Fruit fly (Drosophila melanogaster) whole organism, adult: Measurements from ENCODE around the gene CG11737.

ENCODE experiments used
- CG11617 ChIP-seq: fragments of 200-800 bp; sonication (Bioruptor generic); optimal IDR thresholded peaks from 2 replicates; lab custom pipeline; 2017; ENCODE audit warnings: mild to moderate bottlenecking, missing biosample characterization, missing genetic modification reagents, missing genetic modification characterization
- CG12768 ChIP-seq: fragments of 200-800 bp; sonication (Bioruptor generic); optimal IDR thresholded peaks from 2 replicates; lab custom pipeline; 2017; ENCODE audit warnings: missing biosample characterization, missing genetic modification characterization, mild to moderate bottlenecking, moderate library complexity, missing genetic modification reagents
- CG14711 ChIP-seq: fragments of 200-800 bp; sonication (Bioruptor generic); optimal IDR thresholded peaks from 2 replicates; lab custom pipeline; 2018; ENCODE audit warnings: missing biosample characterization, mild to moderate bottlenecking, missing genetic modification characterization, moderate library complexity
- CG1620 ChIP-seq: fragments of 200-800 bp; sonication (Bioruptor generic); optimal IDR thresholded peaks from 2 replicates; lab custom pipeline; 2016; ENCODE audit warnings: missing biosample characterization, missing genetic modification characterization
- CG33017 ChIP-seq: fragments of 200-800 bp; sonication (Bioruptor generic); optimal IDR thresholded peaks from 2 replicates; lab custom pipeline; 2018; ENCODE audit warnings: missing biosample characterization, mild to moderate bottlenecking, missing genetic modification characterization, moderate library complexity
- CG5204 ChIP-seq: fragments of 200-800 bp; sonication (Bioruptor generic); optimal IDR thresholded peaks from 2 replicates; lab custom pipeline; 2016; ENCODE audit warnings: missing biosample characterization, missing genetic modification characterization
- CG7045 ChIP-seq: fragments of 200-800 bp; sonication (Bioruptor generic); optimal IDR thresholded peaks from 2 replicates; lab custom pipeline; 2017; ENCODE audit warnings: missing biosample characterization, mild to moderate bottlenecking, missing genetic modification characterization
- CG7101 ChIP-seq: fragments of 200-800 bp; sonication (Bioruptor generic); optimal IDR thresholded peaks from 2 replicates; lab custom pipeline; 2018; ENCODE audit warnings: missing biosample characterization, mild to moderate bottlenecking, missing genetic modification characterization, moderate library complexity
- Clk ChIP-seq: fragments of 200-800 bp; sonication (Bioruptor generic); optimal IDR thresholded peaks from 2 replicates; lab custom pipeline; 2017; ENCODE audit warnings: missing biosample characterization, missing genetic modification characterization
- Crg-1 ChIP-seq: fragments of 200-800 bp; sonication (Bioruptor generic); optimal IDR thresholded peaks from 2 replicates; lab custom pipeline; 2016; ENCODE audit warnings: missing biosample characterization, missing genetic modification characterization
- Hr96 ChIP-seq: fragments of 200-800 bp; sonication (Bioruptor generic); optimal IDR thresholded peaks from 2 replicates; lab custom pipeline; 2016; ENCODE audit warnings: missing biosample characterization, missing genetic modification characterization
- Mnt ChIP-seq: fragments of 200-800 bp; sonication (Bioruptor generic); optimal IDR thresholded peaks from 2 replicates; lab custom pipeline; 2016; ENCODE audit warnings: missing biosample characterization, mild to moderate bottlenecking, missing genetic modification characterization
- bab1 ChIP-seq: fragments of 200-800 bp; sonication (Bioruptor generic); optimal IDR thresholded peaks from 3 replicates; lab custom pipeline; 2019; ENCODE audit warnings: missing biosample characterization, mild to moderate bottlenecking, missing genetic modification characterization, moderate library complexity
- cic ChIP-seq: fragments of 200-800 bp; sonication (Bioruptor generic); optimal IDR thresholded peaks from 2 replicates; lab custom pipeline; 2017; ENCODE audit warnings: missing biosample characterization, mild to moderate bottlenecking, missing genetic modification characterization, moderate library complexity
- cnc ChIP-seq, 2 experiments: fragments of >200 bp; optimal IDR thresholded peaks; 2 replicates each; lab custom pipeline; 2017
- kay ChIP-seq: fragments of 200-800 bp; sonication (Bioruptor generic); peaks from one replicate; lab custom pipeline; 2016; ENCODE audit warnings: missing biosample characterization, missing genetic modification characterization, borderline replicate concordance
- ovo ChIP-seq: fragments of 200-800 bp; sonication (Bioruptor generic); optimal IDR thresholded peaks from 2 replicates; lab custom pipeline; 2016; ENCODE audit warnings: missing biosample characterization, missing genetic modification characterization
- pad ChIP-seq: fragments of 200-800 bp; sonication (Bioruptor generic); optimal IDR thresholded peaks from 3 replicates; lab custom pipeline; 2017; ENCODE audit warnings: missing biosample characterization, missing genetic modification characterization, mild to moderate bottlenecking, moderate library complexity, missing genetic modification reagents
- tj ChIP-seq: fragments of 200-800 bp; sonication (Bioruptor generic); optimal IDR thresholded peaks from 3 replicates; lab custom pipeline; 2017; ENCODE audit warnings: missing biosample characterization, mild to moderate bottlenecking, missing genetic modification characterization, moderate library complexity
- toe ChIP-seq: fragments of 200-800 bp; sonication (Bioruptor generic); optimal IDR thresholded peaks from 2 replicates; lab custom pipeline; 2016; ENCODE audit warnings: missing biosample characterization, missing genetic modification characterization

The CG11737 gene

DNA sequence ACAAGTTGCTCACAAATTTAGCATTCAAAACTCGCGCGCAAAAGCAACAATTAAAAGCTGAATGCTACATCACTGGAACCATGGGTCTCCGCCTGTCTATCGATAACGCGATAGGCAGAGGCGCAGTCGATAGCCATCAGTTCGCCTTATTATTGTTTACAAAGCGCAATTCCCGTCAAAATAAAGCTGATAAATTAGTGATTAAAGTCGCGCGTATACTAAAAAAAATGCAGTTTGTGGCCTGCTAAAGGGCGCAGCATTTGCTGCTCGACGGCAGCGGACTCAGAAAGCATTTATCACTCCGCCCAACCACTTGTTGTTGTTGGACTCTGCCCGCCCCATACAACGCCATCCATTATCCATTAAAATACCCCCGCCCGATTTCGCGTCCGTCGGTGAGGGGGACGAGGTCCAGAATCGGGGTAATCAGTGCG lies at the start of gene CG11737:
Gene CG11737, plus strand, starts transcription at position 117 of the 434 bp plus-strand sequence.
- peak; percentile 5 for TF ChIP-seq Mnt (GFP tag; lab: Kevin White, UChicago)
- no peak for TF ChIP-seq kay (GFP tag; lab: Kevin White, UChicago)
- TF ChIP-seq cic (GFP tag; lab: Kevin White, UChicago) = no peak
- TF ChIP-seq Hr96 (GFP tag; lab: Kevin White, UChicago) = peak; percentile 20
- no peak for TF ChIP-seq CG1620 (GFP tag; lab: Kevin White, UChicago)
- no peak for TF ChIP-seq CG7045 (GFP tag; lab: Kevin White, UChicago)
- TF ChIP-seq bab1 = no peak
- TF ChIP-seq cnc (optimal IDR thresholded peaks at IDR 0.05; lab: Kevin White, UChicago) = no peak
- peak; percentile 34 for TF ChIP-seq toe (GFP tag; lab: Kevin White, UChicago)
- TF ChIP-seq CG11617 (GFP tag; lab: Kevin White, UChicago) = no peak
- TF ChIP-seq CG12768 = peak; percentile 22

DNA sequence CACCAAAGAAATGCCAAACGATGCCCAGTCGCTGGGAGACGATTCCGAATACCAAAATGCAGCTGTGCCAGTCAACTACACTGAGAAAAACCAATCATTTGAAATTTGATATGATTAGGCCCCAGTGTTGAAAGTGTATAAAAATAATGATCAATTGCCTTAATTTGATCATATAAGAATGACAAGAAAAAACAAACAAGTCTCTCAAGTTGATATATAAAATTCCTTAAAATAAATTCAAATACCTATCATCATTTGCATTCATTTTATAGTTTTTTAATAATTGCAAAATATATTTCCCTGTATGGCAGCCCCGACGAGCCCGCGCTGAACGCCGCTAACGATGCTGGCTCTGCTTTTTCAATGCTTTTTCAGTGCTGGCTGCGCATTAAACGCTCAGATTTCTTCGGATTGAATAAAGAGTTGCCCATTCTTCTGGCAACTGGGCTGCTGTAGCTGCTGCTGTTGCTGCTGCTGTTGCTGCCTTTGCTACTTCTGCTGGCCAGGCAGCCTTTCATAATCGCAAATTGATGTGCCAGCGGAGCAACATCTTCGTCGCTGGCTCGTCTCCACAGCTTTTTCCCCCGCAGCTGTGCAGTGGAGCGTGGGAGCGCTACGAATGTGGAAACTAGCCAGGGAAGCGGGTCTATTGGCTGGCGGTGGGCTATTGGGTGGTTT lies 47.8 kb upstream of the CG11737 start:
- TF ChIP-seq pad (GFP tag; lab: Kevin White, UChicago) (no peak), CG7045 (GFP tag; lab: Kevin White, UChicago) (no peak), Mnt (GFP tag; lab: Kevin White, UChicago) (no peak), CG11617 (GFP tag; lab: Kevin White, UChicago) (no peak), Clk (GFP tag; lab: Kevin White, UChicago) (no peak), CG7101 (tag; lab: Kevin White, UChicago) (no peak), tj (GFP tag; lab: Kevin White, UChicago) (no peak), CG1620 (GFP tag; lab: Kevin White, UChicago) (no peak), CG14711 (tag; lab: Kevin White, UChicago) (no peak), CG5204 (GFP tag; lab: Kevin White, UChicago) (no peak), toe (GFP tag; lab: Kevin White, UChicago) (no peak)

DNA sequence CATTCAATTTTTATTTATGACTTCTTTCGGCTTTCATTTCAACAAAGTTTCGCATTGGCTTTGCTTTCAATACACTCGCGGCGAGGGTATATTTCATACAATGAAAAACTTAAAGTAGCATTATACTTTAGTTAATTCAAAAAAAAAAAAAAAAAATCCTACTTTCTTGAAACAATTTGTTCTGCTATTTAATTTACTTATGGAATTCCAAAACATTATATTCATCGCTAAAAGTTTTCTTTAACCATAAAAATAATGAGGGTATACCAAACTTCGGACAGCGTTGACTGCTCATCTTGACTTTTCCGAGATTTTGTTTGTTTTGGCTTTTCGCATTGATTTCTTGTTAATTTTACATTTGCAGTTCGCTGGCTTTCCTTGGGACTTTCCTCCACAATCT lies 47.1 kb upstream of the CG11737 start:
- no peak for TF ChIP-seq cic (GFP tag; lab: Kevin White, UChicago)
- no peak for TF ChIP-seq CG1620 (GFP tag; lab: Kevin White, UChicago)
- no peak for TF ChIP-seq pad (GFP tag; lab: Kevin White, UChicago)
- no peak for TF ChIP-seq CG7045 (GFP tag; lab: Kevin White, UChicago)
- TF ChIP-seq Mnt (GFP tag; lab: Kevin White, UChicago) = no peak
- TF ChIP-seq CG11617 (GFP tag; lab: Kevin White, UChicago) = no peak
- TF ChIP-seq Hr96 (GFP tag; lab: Kevin White, UChicago) = no peak
- no peak for TF ChIP-seq toe (GFP tag; lab: Kevin White, UChicago)
- no peak for TF ChIP-seq cnc (optimal IDR thresholded peaks at IDR 0.05; lab: Kevin White, UChicago)
- TF ChIP-seq CG5204 (GFP tag; lab: Kevin White, UChicago) = no peak
- no peak for TF ChIP-seq CG12768
- no peak for TF ChIP-seq CG33017 (tag; lab: Kevin White, UChicago)
- TF ChIP-seq Clk (GFP tag; lab: Kevin White, UChicago) = no peak
- no peak for TF ChIP-seq bab1
- no peak for TF ChIP-seq tj (GFP tag; lab: Kevin White, UChicago)

DNA sequence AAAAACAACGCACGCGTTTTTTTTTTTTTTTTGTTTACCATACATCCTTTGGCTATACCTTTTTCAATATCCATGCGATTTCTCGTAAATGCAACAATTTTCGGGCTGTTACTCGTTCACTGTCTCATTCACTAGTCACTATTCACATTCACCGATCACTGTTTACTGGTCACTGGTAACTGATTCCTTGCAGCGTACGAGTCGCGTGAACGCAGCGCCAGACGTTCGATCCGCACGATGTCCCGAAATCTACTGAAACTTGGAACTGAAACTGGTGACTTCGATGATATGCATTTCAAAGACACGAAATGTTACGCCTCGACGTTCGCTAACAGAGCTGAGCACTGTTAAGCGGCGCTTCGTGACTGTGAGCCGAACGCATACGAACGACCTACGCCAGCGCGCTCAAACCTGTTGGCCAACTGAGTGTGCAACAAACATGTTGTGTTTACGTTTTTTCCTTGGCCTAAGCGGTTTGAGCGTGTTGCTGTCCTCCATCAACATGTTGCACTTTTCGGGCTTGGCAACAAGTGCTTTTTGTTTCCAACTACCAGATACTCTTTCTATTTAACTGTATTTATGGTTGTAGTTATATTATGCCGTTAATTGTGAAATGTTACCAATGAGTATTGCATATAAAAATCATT lies 40.2 kb upstream of the CG11737 start, which contains the start of gene CG45263:
Gene CG45263, minus strand, starts transcription at position 257 of the 647 bp plus-strand sequence.
- peak; percentile 19 for TF ChIP-seq CG7045 (GFP tag; lab: Kevin White, UChicago)
- peak; percentile 21 for TF ChIP-seq kay (GFP tag; lab: Kevin White, UChicago)
- no peak for TF ChIP-seq CG14711 (tag; lab: Kevin White, UChicago)
- no peak for TF ChIP-seq cic (GFP tag; lab: Kevin White, UChicago)

DNA sequence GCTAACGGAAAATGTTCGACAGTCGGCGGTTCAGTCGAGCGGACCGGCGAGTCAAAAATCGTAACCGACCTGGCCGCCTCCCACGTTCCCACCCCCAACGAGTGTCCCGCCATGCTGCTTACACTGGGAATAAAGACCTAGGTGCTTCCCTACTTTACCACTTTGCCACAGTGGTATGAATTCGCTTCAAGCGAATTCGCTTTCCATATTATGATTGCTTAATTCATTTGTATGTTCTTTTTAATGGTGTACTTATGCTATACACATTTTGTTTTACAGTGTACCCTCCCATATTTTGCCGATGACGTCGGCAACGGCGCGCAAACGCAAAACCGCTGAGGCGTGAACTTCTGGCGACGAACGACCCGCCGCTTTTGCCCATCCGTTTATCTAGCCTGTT lies 34.8 kb upstream of the CG11737 start:
- no peak for TF ChIP-seq CG33017 (tag; lab: Kevin White, UChicago)
- no peak for TF ChIP-seq cnc (optimal IDR thresholded peaks at IDR 0.05; lab: Kevin White, UChicago)
- no peak for TF ChIP-seq CG7101 (tag; lab: Kevin White, UChicago)
- TF ChIP-seq Clk (GFP tag; lab: Kevin White, UChicago) = no peak
- no peak for TF ChIP-seq cic (GFP tag; lab: Kevin White, UChicago)
- no peak for TF ChIP-seq tj (GFP tag; lab: Kevin White, UChicago)
- TF ChIP-seq pad (GFP tag; lab: Kevin White, UChicago) = no peak

DNA sequence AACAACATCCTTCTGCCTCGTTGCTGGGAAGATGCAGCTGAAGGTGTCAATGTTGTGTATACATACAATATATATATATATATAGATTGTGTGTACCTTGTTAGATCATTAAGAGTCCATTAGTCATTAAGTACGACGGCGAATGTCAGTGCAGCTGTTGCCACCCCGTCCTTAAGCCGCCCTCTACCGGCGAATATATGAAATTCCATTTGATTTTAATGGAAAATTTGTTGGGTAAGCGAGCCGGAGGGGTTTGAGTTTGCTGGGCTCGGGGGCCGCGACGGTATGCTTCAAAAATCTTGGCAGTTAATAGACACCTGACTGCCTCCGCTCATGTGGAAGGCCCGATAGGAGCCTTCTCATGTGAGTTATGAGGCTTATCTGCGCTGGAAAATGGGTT lies 33.1 kb upstream of the CG11737 start:
- no peak for TF ChIP-seq cnc (optimal IDR thresholded peaks at IDR 0.05; lab: Kevin White, UChicago)
- no peak for TF ChIP-seq tj (GFP tag; lab: Kevin White, UChicago)
- TF ChIP-seq ovo = no peak
- no peak for TF ChIP-seq CG7045 (GFP tag; lab: Kevin White, UChicago)
- no peak for TF ChIP-seq CG33017 (tag; lab: Kevin White, UChicago)
- TF ChIP-seq CG5204 (GFP tag; lab: Kevin White, UChicago) = no peak
- no peak for TF ChIP-seq Clk (GFP tag; lab: Kevin White, UChicago)
- TF ChIP-seq CG14711 (tag; lab: Kevin White, UChicago) = no peak
- TF ChIP-seq Hr96 (GFP tag; lab: Kevin White, UChicago) = no peak
- no peak for TF ChIP-seq CG12768
- TF ChIP-seq Mnt (GFP tag; lab: Kevin White, UChicago) = no peak
- TF ChIP-seq pad (GFP tag; lab: Kevin White, UChicago) = no peak
- no peak for TF ChIP-seq bab1
- TF ChIP-seq CG7101 (tag; lab: Kevin White, UChicago) = no peak
- TF ChIP-seq cic (GFP tag; lab: Kevin White, UChicago) = no peak
- TF ChIP-seq Crg-1 (GFP tag; lab: Kevin White, UChicago) = no peak
- TF ChIP-seq toe (GFP tag; lab: Kevin White, UChicago) = no peak
